Worm (Caenorhabditis elegans) whole organism, L2 larva: ENCODE data around the gene F10G7.9.
A peak's percentile ranks its signal among the peaks of the same experiment; 100 is the strongest.

Source experiments
- C34F6.9 ChIP-seq: fragments of 150-350 bp; optimal IDR thresholded peaks from 2 replicates; lab custom pipeline; 2014; ENCODE audit warnings: missing biosample characterization, missing genetic modification characterization
- F13H6.1 ChIP-seq: sonication (generic microtip); optimal IDR thresholded peaks from 2 replicates; lab custom pipeline; 2016; ENCODE audit warnings: missing genetic modification characterization, missing compliant biosample characterization
- R02D3.7 ChIP-seq: fragments of 150-350 bp; optimal IDR thresholded peaks from 2 replicates; lab custom pipeline; 2014; ENCODE audit warnings: missing biosample characterization, missing genetic modification characterization
- Y55F3AM.14 ChIP-seq: fragments of 200-800 bp; sonication (Bioruptor generic); optimal IDR thresholded peaks from 2 replicates; lab custom pipeline; 2018; ENCODE audit warnings: mild to moderate bottlenecking, missing genetic modification characterization, missing compliant biosample characterization
- ZK546.5 ChIP-seq: sonication (generic microtip); optimal IDR thresholded peaks from 2 replicates; lab custom pipeline; 2017; ENCODE audit warnings: missing biosample characterization, missing genetic modification characterization
- alr-1 ChIP-seq: fragments of 150-350 bp; optimal IDR thresholded peaks from 2 replicates; lab custom pipeline; 2014; ENCODE audit warnings: missing biosample characterization, missing genetic modification characterization
- aly-2 ChIP-seq: fragments of 150-350 bp; optimal IDR thresholded peaks from 2 replicates; lab custom pipeline; 2014; ENCODE audit warnings: missing biosample characterization, missing genetic modification characterization
- ama-1 ChIP-seq: fragments of 150-350 bp; optimal IDR thresholded peaks from 2 replicates; lab custom pipeline; 2018; ENCODE audit warnings: inconsistent platforms
- blmp-1 ChIP-seq: sonication (generic microtip); optimal IDR thresholded peaks from 2 replicates; lab custom pipeline; 2017; ENCODE audit warnings: missing genetic modification characterization, mild to moderate bottlenecking, missing compliant biosample characterization, antibody characterized with exemption, moderate library complexity; ENCODE audit not compliant: insufficient read depth
- ceh-82 ChIP-seq: fragments of 150-350 bp; optimal IDR thresholded peaks from 2 replicates; lab custom pipeline; 2014; ENCODE audit warnings: missing biosample characterization, missing genetic modification characterization
- crh-2 ChIP-seq: sonication (generic microtip); optimal IDR thresholded peaks from 2 replicates; lab custom pipeline; 2017; ENCODE audit warnings: missing biosample characterization, missing genetic modification characterization
- dmd-4 ChIP-seq: sonication (generic microtip); optimal IDR thresholded peaks from 2 replicates; lab custom pipeline; 2017; ENCODE audit warnings: missing biosample characterization, missing genetic modification characterization
- egl-27 ChIP-seq: sonication (generic microtip); optimal IDR thresholded peaks from 3 replicates; lab custom pipeline; 2017; ENCODE audit warnings: missing biosample characterization, missing genetic modification reagents, missing genetic modification characterization
- elt-1 ChIP-seq: fragments of 150-350 bp; optimal IDR thresholded peaks from 2 replicates; lab custom pipeline; 2014; ENCODE audit warnings: missing biosample characterization, missing genetic modification characterization
- elt-3 ChIP-seq: sonication (generic microtip); optimal IDR thresholded peaks from 2 replicates; lab custom pipeline; 2017; ENCODE audit warnings: missing biosample characterization, missing genetic modification characterization
- gmeb-1 ChIP-seq: fragments of 150-350 bp; optimal IDR thresholded peaks from 2 replicates; lab custom pipeline; 2014; ENCODE audit warnings: missing biosample characterization, missing genetic modification characterization
- lin-11 ChIP-seq: fragments of 150-350 bp; sonication (generic microtip); optimal IDR thresholded peaks from 2 replicates; lab custom pipeline; 2014; ENCODE audit warnings: missing biosample characterization, missing genetic modification characterization, inconsistent platforms, mixed read lengths
- lin-13 ChIP-seq: fragments of 150-350 bp; optimal IDR thresholded peaks from 2 replicates; lab custom pipeline; 2014; ENCODE audit warnings: missing biosample characterization, missing genetic modification reagents, missing genetic modification characterization
- lin-39 ChIP-seq: fragments of 150-350 bp; optimal IDR thresholded peaks from 2 replicates; lab custom pipeline; 2014; ENCODE audit warnings: missing biosample characterization, missing genetic modification reagents, missing genetic modification characterization
- lsy-2 ChIP-seq, 2 experiments: fragments of 150-350 bp in 1 of 2; sonication (generic microtip) in 1 of 2; optimal IDR thresholded peaks; 2 replicates each; lab custom pipeline; 2014 to 2017; ENCODE audit warnings: missing biosample characterization in 2 of 2, missing genetic modification characterization in 2 of 2
- mab-5 ChIP-seq: fragments of 150-350 bp; optimal IDR thresholded peaks from 2 replicates; lab custom pipeline; 2014; ENCODE audit warnings: missing biosample characterization, missing genetic modification characterization
- mbf-1 ChIP-seq: sonication (generic microtip); optimal IDR thresholded peaks from 2 replicates; lab custom pipeline; 2017; ENCODE audit warnings: missing biosample characterization, missing genetic modification characterization
- nhr-10 ChIP-seq: sonication (generic microtip); optimal IDR thresholded peaks from 2 replicates; lab custom pipeline; 2017; ENCODE audit warnings: missing biosample characterization, missing genetic modification characterization
- nhr-11 ChIP-seq: fragments of 150-350 bp; optimal IDR thresholded peaks from 2 replicates; lab custom pipeline; 2014; ENCODE audit warnings: missing biosample characterization, missing genetic modification characterization
- nhr-12 ChIP-seq: fragments of 150-350 bp; optimal IDR thresholded peaks from 2 replicates; lab custom pipeline; 2014; ENCODE audit warnings: missing biosample characterization, missing genetic modification characterization
- nhr-129 ChIP-seq: fragments of 150-350 bp; optimal IDR thresholded peaks from 2 replicates; lab custom pipeline; 2014; ENCODE audit warnings: missing biosample characterization, missing genetic modification characterization
- nhr-21 ChIP-seq: fragments of 150-350 bp; optimal IDR thresholded peaks from 2 replicates; lab custom pipeline; 2014; ENCODE audit warnings: missing biosample characterization, missing genetic modification characterization
- nhr-237 ChIP-seq: fragments of 150-350 bp; optimal IDR thresholded peaks from 2 replicates; lab custom pipeline; 2014; ENCODE audit warnings: missing biosample characterization, missing genetic modification characterization
- nhr-25 ChIP-seq: fragments of 150-350 bp; sonication (generic microtip); optimal IDR thresholded peaks from 3 replicates; lab custom pipeline; 2014; ENCODE audit warnings: missing biosample characterization, missing genetic modification characterization
- nhr-6 ChIP-seq: fragments of 150-350 bp; optimal IDR thresholded peaks from 2 replicates; lab custom pipeline; 2014; ENCODE audit warnings: missing biosample characterization, missing genetic modification characterization
- peb-1 ChIP-seq: fragments of 150-350 bp; optimal IDR thresholded peaks from 2 replicates; lab custom pipeline; 2014; ENCODE audit warnings: missing biosample characterization, missing genetic modification characterization
- sem-4 ChIP-seq: fragments of 150-350 bp; optimal IDR thresholded peaks from 2 replicates; lab custom pipeline; 2014; ENCODE audit warnings: missing biosample characterization, missing genetic modification reagents, missing genetic modification characterization
- sma-3 ChIP-seq: sonication (generic microtip); optimal IDR thresholded peaks from 2 replicates; lab custom pipeline; 2016; ENCODE audit warnings: missing genetic modification reagents, missing genetic modification characterization, missing compliant biosample characterization
- sma-9 ChIP-seq, 2 experiments: fragments of 150-350 bp in 1 of 2; sonication (generic microtip) in 1 of 2; optimal IDR thresholded peaks; 2 replicates each; lab custom pipeline; 2014 to 2016; ENCODE audit warnings: missing genetic modification characterization in 2 of 2, mild to moderate bottlenecking in 1 of 2, missing biosample characterization in 1 of 2, missing compliant biosample characterization in 1 of 2, missing genetic modification reagents in 1 of 2, moderate library complexity in 1 of 2
- snpc-4 ChIP-seq: fragments of 150-350 bp; optimal IDR thresholded peaks from 2 replicates; lab custom pipeline; 2014; ENCODE audit warnings: missing biosample characterization, missing genetic modification characterization
- unc-39 ChIP-seq: fragments of 150-350 bp; optimal IDR thresholded peaks from 2 replicates; lab custom pipeline; 2014; ENCODE audit warnings: missing biosample characterization, missing genetic modification characterization
- unc-55 ChIP-seq: fragments of 150-350 bp; sonication (generic microtip); optimal IDR thresholded peaks from 3 replicates; lab custom pipeline; 2014; ENCODE audit warnings: missing biosample characterization, missing genetic modification reagents, missing genetic modification characterization
- ztf-11 ChIP-seq: sonication (generic microtip); optimal IDR thresholded peaks from 2 replicates; lab custom pipeline; 2017; ENCODE audit warnings: missing biosample characterization, missing genetic modification characterization
- ztf-4 ChIP-seq: fragments of 150-350 bp; optimal IDR thresholded peaks from 2 replicates; lab custom pipeline; 2014; ENCODE audit warnings: missing biosample characterization, missing genetic modification characterization

F10G7.9 gene

ce11 chrII:4681391-4681790 lies 24.9 kb downstream of the F10G7.9 start, which contains the start of gene T05A7.7:
Gene T05A7.7, minus strand, starts transcription at chrII:4681491.
- TF ChIP-seq sem-4 (tag; lab: Kevin White, UChicago): no peak
- TF ChIP-seq lin-11 (tag; lab: Kevin White, UChicago): no peak
- no peak for TF ChIP-seq blmp-1 (tag; lab: Kevin White, UChicago)
- no peak for TF ChIP-seq F13H6.1 (tag; lab: Kevin White, UChicago)
- no peak for TF ChIP-seq nhr-21 (tag; lab: Kevin White, UChicago)
- no peak for TF ChIP-seq unc-39
- TF ChIP-seq dmd-4 (tag; lab: Kevin White, UChicago): no peak
- TF ChIP-seq Y55F3AM.14 (GFP tag; lab: Kevin White, UChicago): no peak
- TF ChIP-seq nhr-10 (tag; lab: Kevin White, UChicago): no peak
- TF ChIP-seq sma-3 (GFP tag; lab: Kevin White, UChicago): no peak
- no peak for TF ChIP-seq alr-1
- TF ChIP-seq ztf-11 (tag; lab: Kevin White, UChicago): no peak
- no peak for TF ChIP-seq unc-55 (GFP tag; lab: Kevin White, UChicago)
- no peak for TF ChIP-seq lsy-2 (tag; optimal IDR thresholded peaks at IDR 0.05; lab: Kevin White, UChicago)
- no peak for TF ChIP-seq ama-1 (lab: Kevin White, UChicago)
- TF ChIP-seq mab-5 (tag; lab: Kevin White, UChicago): no peak

ce11 chrII:4677916-4678315 lies 28.4 kb downstream of the F10G7.9 start, which contains the start of gene T05A7.1:
Gene T05A7.1, plus strand, starts transcription at chrII:4678216.
- no peak for TF ChIP-seq ceh-82 (tag; lab: Kevin White, UChicago)
- no peak for TF ChIP-seq mab-5 (tag; lab: Kevin White, UChicago)
- no peak for TF ChIP-seq elt-3 (tag; lab: Kevin White, UChicago)
- TF ChIP-seq snpc-4 (tag; lab: Kevin White, UChicago): no peak
- no peak for TF ChIP-seq sem-4 (tag; lab: Kevin White, UChicago)
- no peak for TF ChIP-seq lin-11 (tag; lab: Kevin White, UChicago)
- no peak for TF ChIP-seq crh-2 (tag; lab: Kevin White, UChicago)
- TF ChIP-seq ZK546.5 (tag; lab: Kevin White, UChicago): no peak
- no peak for TF ChIP-seq nhr-25 (tag; lab: Kevin White, UChicago)
- TF ChIP-seq lin-39 (tag; lab: Kevin White, UChicago): no peak
- no peak for TF ChIP-seq nhr-237 (tag; lab: Kevin White, UChicago)
- no peak for TF ChIP-seq gmeb-1 (tag; lab: Kevin White, UChicago)
- TF ChIP-seq aly-2 (tag; lab: Kevin White, UChicago): no peak
- no peak for TF ChIP-seq sma-9 (GFP tag; optimal IDR thresholded peaks at IDR 0.05; lab: Kevin White, UChicago)
- no peak for TF ChIP-seq sma-9 (tag; optimal IDR thresholded peaks at IDR 0.05; lab: Kevin White, UChicago)
- TF ChIP-seq peb-1 (tag; lab: Kevin White, UChicago): no peak
- TF ChIP-seq nhr-6: no peak
- TF ChIP-seq lin-13 (GFP tag; lab: Kevin White, UChicago): no peak
- TF ChIP-seq dmd-4 (tag; lab: Kevin White, UChicago): no peak
- no peak for TF ChIP-seq C34F6.9
- TF ChIP-seq egl-27 (tag; lab: Kevin White, UChicago): no peak

- TF ChIP-seq lin-13 (GFP tag; lab: Kevin White, UChicago) (no peak), nhr-129 (tag; lab: Kevin White, UChicago) (peak; percentile 39)
Measured at ce11 chrII:4676241-4676640, 30.0 kb downstream of the F10G7.9 start.

ce11 chrII:4675481-4675880 lies 30.8 kb downstream of the F10G7.9 start, which contains the start of gene T05A7.3:
Gene T05A7.3, plus strand, starts transcription at chrII:4675781.
- TF ChIP-seq nhr-12: no peak
- TF ChIP-seq ztf-4 (tag; lab: Kevin White, UChicago): no peak
- TF ChIP-seq R02D3.7 (tag; lab: Kevin White, UChicago): no peak
- TF ChIP-seq nhr-25 (tag; lab: Kevin White, UChicago): no peak
- TF ChIP-seq F13H6.1 (tag; lab: Kevin White, UChicago): no peak
- TF ChIP-seq unc-55 (GFP tag; lab: Kevin White, UChicago): no peak
- no peak for TF ChIP-seq nhr-10 (tag; lab: Kevin White, UChicago)
- TF ChIP-seq elt-1: no peak
- TF ChIP-seq ceh-82 (tag; lab: Kevin White, UChicago): no peak
- no peak for TF ChIP-seq gmeb-1 (tag; lab: Kevin White, UChicago)
- TF ChIP-seq nhr-11 (tag; lab: Kevin White, UChicago): no peak
- TF ChIP-seq egl-27 (tag; lab: Kevin White, UChicago): no peak
- TF ChIP-seq snpc-4 (tag; lab: Kevin White, UChicago): no peak
- TF ChIP-seq sma-9 (GFP tag; optimal IDR thresholded peaks at IDR 0.05; lab: Kevin White, UChicago): no peak
- no peak for TF ChIP-seq sma-9 (tag; optimal IDR thresholded peaks at IDR 0.05; lab: Kevin White, UChicago)
- no peak for TF ChIP-seq nhr-129 (tag; lab: Kevin White, UChicago)
- no peak for TF ChIP-seq nhr-237 (tag; lab: Kevin White, UChicago)
- TF ChIP-seq mbf-1 (tag; lab: Kevin White, UChicago): no peak
